Fruit fly (Drosophila melanogaster): ENCODE results near the gene CG2926.
A peak's percentile ranks its signal among the peaks of the same experiment; 100 is the strongest.

Gene CG2926

dm6 chr3R:5636519-5637430 lies 48.6 kb upstream of the CG2926 start, which contains the start of the genes CG31548 and CG12170 (continued):
- no peak for TF ChIP-seq HmgD (GFP tag; optimal IDR thresholded peaks at IDR 0.05)
- TF ChIP-seq CG31365 (tag; optimal IDR thresholded peaks at IDR 0.05) = no peak
- no peak for TF ChIP-seq CG34376 (GFP tag; optimal IDR thresholded peaks at IDR 0.05)
- TF ChIP-seq CG12659 (GFP tag; optimal IDR thresholded peaks at IDR 0.05) = peak; percentile 56
- no peak for TF ChIP-seq CG10565 (GFP tag; optimal IDR thresholded peaks at IDR 0.05)
- 0 out of 3 replicates have a peak, but pooled peaks have one; percentile 43 for TF ChIP-seq zfh1 (GFP tag; IDR thresholded peaks at IDR 0.05)
- peak; percentile 18 for TF ChIP-seq CG2875 (GFP tag; optimal IDR thresholded peaks at IDR 0.05)
- TF ChIP-seq CG18262 (tag; optimal IDR thresholded peaks at IDR 0.05) = peak; percentile 72
- peak; percentile 29; the same call in 1 of the 2 replicates for TF ChIP-seq ap (GFP tag; IDR thresholded peaks at IDR 0.05)
- TF ChIP-seq stc (GFP tag; IDR thresholded peaks at IDR 0.05) = 0 out of 2 replicates have a peak, but pooled peaks have one; percentile 16
- peak; percentile 64 for TF ChIP-seq CG30020 (tag; optimal IDR thresholded peaks at IDR 0.05)
- TF ChIP-seq D19A (tag; optimal IDR thresholded peaks at IDR 0.05) = peak; percentile 53
- TF ChIP-seq CG31388 (GFP tag; optimal IDR thresholded peaks at IDR 0.05) = peak; percentile 36
- TF ChIP-seq gfzf (GFP tag; optimal IDR thresholded peaks at IDR 0.05) = peak; percentile 49
- TF ChIP-seq amos (GFP tag; IDR thresholded peaks at IDR 0.05; ENCODE audit: partially characterized antibody) = no peak
- TF ChIP-seq CG11398 (GFP tag; optimal IDR thresholded peaks at IDR 0.05) = no peak
- TF ChIP-seq ase (GFP tag; IDR thresholded peaks at IDR 0.05) = no peak
- peak; percentile 57 for TF ChIP-seq trem (tag; optimal IDR thresholded peaks at IDR 0.05)
- TF ChIP-seq row (GFP tag; IDR thresholded peaks at IDR 0.05) = peak; percentile 62; the same call in 2 of the 3 replicates
- TF ChIP-seq Vsx1 (GFP tag; optimal IDR thresholded peaks at IDR 0.05) = no peak
- TF ChIP-seq CG14710 (tag; optimal IDR thresholded peaks at IDR 0.05) = peak; percentile 70
- TF ChIP-seq Hsf (GFP tag; optimal IDR thresholded peaks at IDR 0.05) = peak; percentile 27
- TF ChIP-seq CG16863 (GFP tag; optimal IDR thresholded peaks at IDR 0.05) = peak; percentile 27
- TF ChIP-seq otp (GFP tag; IDR thresholded peaks at IDR 0.05) = no peak
- TF ChIP-seq so (GFP tag; IDR thresholded peaks at IDR 0.05) = peak; percentile 33; the same call in 1 of the 3 replicates

dm6 chr3R:5635524-5635923 lies 47.3 kb upstream of the CG2926 start, which contains the start of gene CG31546:
TSS of gene CG31546 (minus strand) at chr3R:5635624.
- TF ChIP-seq Dip2 (GFP tag; IDR thresholded peaks at IDR 0.05) (no peak), cwo (GFP tag; optimal IDR thresholded peaks at IDR 0.05) (no peak), crol (GFP tag; IDR thresholded peaks at IDR 0.05) (no peak), bowl (GFP tag; IDR thresholded peaks at IDR 0.05) (no peak), dpn (GFP tag; optimal IDR thresholded peaks at IDR 0.05) (no peak), ind (GFP tag; optimal IDR thresholded peaks at IDR 0.05) (no peak), CG14050 (GFP tag; IDR thresholded peaks at IDR 0.05) (no peak), jing (GFP tag; optimal IDR thresholded peaks at IDR 0.05) (no peak), Dip3 (GFP tag; optimal IDR thresholded peaks at IDR 0.05) (no peak), CG3407 (GFP tag; optimal IDR thresholded peaks at IDR 0.05) (no peak), Oli (tag; optimal IDR thresholded peaks at IDR 0.05) (no peak), CG14014 (GFP tag; IDR thresholded peaks at IDR 0.05) (no peak), HLH4C (GFP tag; IDR thresholded peaks at IDR 0.05; ENCODE audit: partially characterized antibody) (no peak)
